Worm (Caenorhabditis elegans): ENCODE results near the gene Y67A10A.7.

ce11 chrIV:14337757-14338156 is 36.2 kb upstream of the Y67A10A.7 start, which contains the start of gene Y67A10A.2:
- TF ChIP-seq ama-1 (optimal IDR thresholded peaks at IDR 0.05) (no peak), hmbx-1 (tag; optimal IDR thresholded peaks at IDR 0.05) (no peak), ceh-13 (GFP tag; optimal IDR thresholded peaks at IDR 0.05) (no peak), flt-1 (GFP tag; IDR thresholded peaks at IDR 0.05) (no peak), F13C5.2 (tag; optimal IDR thresholded peaks at IDR 0.05) (no peak), ets-7 (tag; optimal IDR thresholded peaks at IDR 0.05) (no peak), tra-4 (tag; optimal IDR thresholded peaks at IDR 0.05) (no peak), hnd-1 (tag; optimal IDR thresholded peaks at IDR 0.05) (no peak), tbx-37 (GFP tag; conservative IDR thresholded peaks at IDR 0.05) (no peak), sea-1 (GFP tag; conservative IDR thresholded peaks at IDR 0.05) (no peak), hmg-4 (GFP tag; optimal IDR thresholded peaks at IDR 0.05) (no peak), ceh-36 (tag; optimal IDR thresholded peaks at IDR 0.05) (no peak), scrt-1 (GFP tag; IDR thresholded peaks at IDR 0.05) (no peak)
